Worm (Caenorhabditis elegans) whole organism, mixed stage, embryonic: Measurements from ENCODE around the gene fbxa-4.

Experiments
- M03D4.4 ChIP-seq: sonication (generic microtip); optimal IDR thresholded peaks from 2 replicates; lab custom pipeline; 2017; ENCODE audit warnings: mild to moderate bottlenecking, missing genetic modification characterization, missing compliant biosample characterization
- ceh-43 ChIP-seq: fragments of 200-800 bp; sonication (Bioruptor generic); optimal IDR thresholded peaks from 2 replicates; lab custom pipeline; 2018; ENCODE audit warnings: mild to moderate bottlenecking, missing genetic modification characterization, moderate library complexity, missing compliant biosample characterization
- hlh-1 ChIP-seq: fragments of 150-350 bp; optimal IDR thresholded peaks from 2 replicates; lab custom pipeline; 2014; ENCODE audit warnings: missing biosample characterization, missing genetic modification reagents, missing genetic modification characterization
- lin-13 ChIP-seq: fragments of 150-350 bp; optimal IDR thresholded peaks from 2 replicates; lab custom pipeline; 2014; ENCODE audit warnings: missing biosample characterization, missing genetic modification characterization
- lsy-2 ChIP-seq: fragments of 150-350 bp; optimal IDR thresholded peaks from 2 replicates; lab custom pipeline; 2014; ENCODE audit warnings: missing biosample characterization, missing genetic modification characterization
- mep-1 ChIP-seq: fragments of 150-350 bp; optimal IDR thresholded peaks from 2 replicates; lab custom pipeline; 2017; ENCODE audit warnings: missing biosample characterization, missing genetic modification reagents, missing genetic modification characterization, inconsistent platforms
- nhr-2 ChIP-seq: fragments of 150-350 bp; optimal IDR thresholded peaks from 2 replicates; lab custom pipeline; 2014; ENCODE audit warnings: missing biosample characterization, missing genetic modification characterization
- nhr-237 ChIP-seq: fragments of 150-350 bp; optimal IDR thresholded peaks from 2 replicates; lab custom pipeline; 2014; ENCODE audit warnings: missing biosample characterization, missing genetic modification characterization
- nhr-28 ChIP-seq: fragments of 150-350 bp; optimal IDR thresholded peaks from 2 replicates; lab custom pipeline; 2014; ENCODE audit warnings: missing biosample characterization, missing genetic modification characterization
- snpc-4 ChIP-seq: fragments of 150-350 bp; optimal IDR thresholded peaks from 2 replicates; lab custom pipeline; 2014; ENCODE audit warnings: missing biosample characterization, missing genetic modification characterization
- sptf-1 ChIP-seq: sonication (generic microtip); optimal IDR thresholded peaks from 2 replicates; lab custom pipeline; 2017; ENCODE audit warnings: mild to moderate bottlenecking, missing genetic modification characterization, moderate library complexity, missing compliant biosample characterization
- unc-39 ChIP-seq: fragments of 150-350 bp; optimal IDR thresholded peaks from 2 replicates; lab custom pipeline; 2014; ENCODE audit warnings: missing biosample characterization, missing genetic modification characterization

DNA sequence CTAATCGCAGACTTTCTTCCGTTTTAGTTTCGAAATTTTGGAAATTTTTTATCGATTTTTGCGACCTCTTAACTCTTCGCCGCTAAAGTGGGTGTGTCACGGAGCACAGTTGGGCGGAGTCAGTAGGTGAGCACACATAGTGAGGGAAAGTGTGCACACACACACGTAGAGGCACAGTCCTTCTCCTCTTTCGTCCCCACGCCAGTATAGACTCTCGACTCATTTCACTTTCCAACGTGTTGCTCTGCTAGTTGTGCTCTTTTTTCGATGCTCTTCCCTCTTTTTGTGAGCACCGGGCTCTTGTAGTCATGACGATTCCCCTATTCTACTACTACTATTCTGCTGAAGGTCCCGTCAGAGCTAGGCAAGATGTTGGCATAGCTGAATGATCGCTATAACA is 37.2 kb upstream of the fbxa-4 start:
- no peak for TF ChIP-seq nhr-2 (tag; lab: Kevin White, UChicago)
- no peak for TF ChIP-seq nhr-237 (tag; lab: Kevin White, UChicago)
- TF ChIP-seq nhr-28: no peak
- no peak for TF ChIP-seq unc-39
- TF ChIP-seq mep-1 (tag; lab: Kevin White, UChicago): no peak
- no peak for TF ChIP-seq M03D4.4
- TF ChIP-seq lin-13 (tag; lab: Kevin White, UChicago): no peak
- TF ChIP-seq lsy-2 (tag; lab: Kevin White, UChicago): no peak
- no peak for TF ChIP-seq ceh-43 (GFP tag; lab: Kevin White, UChicago)
- TF ChIP-seq snpc-4: no peak
- TF ChIP-seq sptf-1 (tag; lab: Kevin White, UChicago): no peak
- no peak for TF ChIP-seq hlh-1 (tag; lab: Kevin White, UChicago)
